Worm (Caenorhabditis elegans) whole organism, L1 larva: ENCODE data around the gene R09E10.5.
"Not testable (repeated sequence)": the region's sequence is repeated elsewhere in the genome, so short reads cannot be mapped to it uniquely, and the experiment has no call there.

Source experiments
- C04F5.9 ChIP-seq: sonication (generic microtip); optimal IDR thresholded peaks from 2 replicates; lab custom pipeline; 2016; ENCODE audit warnings: missing genetic modification characterization, missing compliant biosample characterization
- C16A3.4 ChIP-seq: fragments of 150-350 bp; optimal IDR thresholded peaks from 2 replicates; lab custom pipeline; 2014; ENCODE audit warnings: missing biosample characterization, missing genetic modification characterization
- F16B12.6 ChIP-seq: fragments of 150-350 bp; optimal IDR thresholded peaks from 2 replicates; lab custom pipeline; 2014; ENCODE audit warnings: missing biosample characterization, missing genetic modification characterization
- ama-1 ChIP-seq: fragments of 150-350 bp; optimal IDR thresholded peaks from 2 replicates; lab custom pipeline; 2014
- blmp-1 ChIP-seq: fragments of 150-350 bp; optimal IDR thresholded peaks from 2 replicates; lab custom pipeline; 2014; ENCODE audit warnings: missing biosample characterization, missing genetic modification characterization
- ceh-63 ChIP-seq: fragments of 200-800 bp; sonication (Bioruptor generic); optimal IDR thresholded peaks from 2 replicates; lab custom pipeline; 2018; ENCODE audit warnings: mild to moderate bottlenecking, missing genetic modification characterization, missing compliant biosample characterization
- ceh-88 ChIP-seq: fragments of 200-800 bp; sonication (Bioruptor generic); IDR thresholded peaks from 2 replicates; pipeline ENCODE4 v1.3.6; 2022; ENCODE audit warnings: missing genetic modification characterization, missing compliant biosample characterization
- ceh-90 ChIP-seq: sonication (generic microtip); optimal IDR thresholded peaks from 2 replicates; lab custom pipeline; 2016; ENCODE audit warnings: missing genetic modification characterization, missing compliant biosample characterization
- ces-1 ChIP-seq: fragments of 150-350 bp; optimal IDR thresholded peaks from 2 replicates; lab custom pipeline; 2014; ENCODE audit warnings: missing biosample characterization, missing genetic modification reagents, missing genetic modification characterization
- efl-3 ChIP-seq: fragments of 200-800 bp; sonication (Bioruptor generic); optimal IDR thresholded peaks from 2 replicates; lab custom pipeline; 2018; ENCODE audit warnings: mild to moderate bottlenecking, missing genetic modification characterization, missing compliant biosample characterization
- egl-13 ChIP-seq: sonication (generic microtip); optimal IDR thresholded peaks from 2 replicates; lab custom pipeline; 2016; ENCODE audit warnings: missing genotype, missing genetic modification reagents, missing genetic modification characterization, missing compliant biosample characterization
- egl-27 ChIP-seq, 2 experiments: fragments of 150-350 bp in 1 of 2; sonication (generic microtip); optimal IDR thresholded peaks; 3 replicates each; lab custom pipeline; 2017 to 2018; ENCODE audit warnings: missing biosample characterization in 2 of 2, missing genetic modification characterization in 2 of 2, missing genetic modification reagents in 2 of 2
- elt-2 ChIP-seq: sonication (generic microtip); optimal IDR thresholded peaks from 2 replicates; lab custom pipeline; 2016; ENCODE audit warnings: missing genetic modification characterization, mild to moderate bottlenecking, inconsistent platforms, missing compliant biosample characterization, missing genetic modification reagents
- elt-3 ChIP-seq, 6 experiments: fragments of 150-350 bp in 1 of 6; sonication (generic microtip); optimal IDR thresholded peaks; 2 replicates each; lab custom pipeline; 2017 to 2018; ENCODE audit warnings: missing biosample characterization in 6 of 6, missing genetic modification characterization in 6 of 6, inconsistent platforms in 1 of 6
- fkh-4 ChIP-seq: sonication (generic microtip); optimal IDR thresholded peaks from 2 replicates; lab custom pipeline; 2016; ENCODE audit warnings: missing compliant biosample characterization, missing genetic modification characterization, borderline replicate concordance
- hlh-17 ChIP-seq: fragments of 200-800 bp; sonication (Bioruptor generic); optimal IDR thresholded peaks from 2 replicates; lab custom pipeline; 2018; ENCODE audit warnings: missing genetic modification characterization, mild to moderate bottlenecking, missing compliant biosample characterization, moderate library complexity, borderline replicate concordance
- hlh-4 ChIP-seq: sonication (generic microtip); optimal IDR thresholded peaks from 2 replicates; lab custom pipeline; 2016; ENCODE audit warnings: mild to moderate bottlenecking, missing genetic modification characterization, missing compliant biosample characterization
- irx-1 ChIP-seq: sonication (generic microtip); optimal IDR thresholded peaks from 2 replicates; lab custom pipeline; 2016; ENCODE audit warnings: missing genetic modification characterization, missing compliant biosample characterization
- jun-1 ChIP-seq: fragments of 150-350 bp; optimal IDR thresholded peaks from 2 replicates; lab custom pipeline; 2014; ENCODE audit warnings: missing biosample characterization, missing genetic modification reagents, missing genetic modification characterization
- lin-13 ChIP-seq: fragments of 150-350 bp; optimal IDR thresholded peaks from 2 replicates; lab custom pipeline; 2014; ENCODE audit warnings: missing biosample characterization, missing genetic modification reagents, missing genetic modification characterization
- lin-14 ChIP-seq: fragments of 200-800 bp; sonication (Bioruptor generic); optimal IDR thresholded peaks from 2 replicates; lab custom pipeline; 2018; ENCODE audit warnings: mild to moderate bottlenecking, missing genetic modification characterization, moderate library complexity, missing compliant biosample characterization
- lin-15B ChIP-seq: fragments of 150-350 bp; sonication (generic microtip); optimal IDR thresholded peaks from 3 replicates; lab custom pipeline; 2014; ENCODE audit warnings: missing biosample characterization, missing genetic modification characterization
- lin-39 ChIP-seq: fragments of 150-350 bp; optimal IDR thresholded peaks from 2 replicates; lab custom pipeline; 2014; ENCODE audit warnings: missing biosample characterization, missing genetic modification reagents, missing genetic modification characterization
- lsy-2 ChIP-seq, 2 experiments: fragments of 150-350 bp; optimal IDR thresholded peaks; 2 replicates each; lab custom pipeline; 2014; ENCODE audit warnings: missing biosample characterization in 2 of 2, missing genetic modification characterization in 2 of 2
- mdl-1 ChIP-seq, 2 experiments: fragments of 150-350 bp; optimal IDR thresholded peaks; 2 replicates each; lab custom pipeline; 2014 to 2017; ENCODE audit warnings: missing biosample characterization in 2 of 2, missing genetic modification characterization in 2 of 2, inconsistent platforms in 1 of 2
- mep-1 ChIP-seq: fragments of 150-350 bp; optimal IDR thresholded peaks from 2 replicates; lab custom pipeline; 2014; ENCODE audit warnings: missing biosample characterization, missing genetic modification characterization
- nhr-12 ChIP-seq: sonication (generic microtip); optimal IDR thresholded peaks from 2 replicates; lab custom pipeline; 2017; ENCODE audit warnings: missing biosample characterization, missing genetic modification characterization
- nhr-19 ChIP-seq: fragments of 200-800 bp; sonication (Bioruptor generic); conservative IDR thresholded peaks from 2 replicates; pipeline ENCODE4 v1.3.6; 2022; ENCODE audit warnings: missing genetic modification characterization, missing compliant biosample characterization
- nhr-20 ChIP-seq: sonication (generic microtip); optimal IDR thresholded peaks from 2 replicates; lab custom pipeline; 2016; ENCODE audit warnings: mild to moderate bottlenecking, missing genetic modification characterization, missing compliant biosample characterization
- nhr-76 ChIP-seq: sonication (generic microtip); optimal IDR thresholded peaks from 2 replicates; lab custom pipeline; 2017; ENCODE audit warnings: missing biosample characterization, missing genetic modification characterization
- nhr-84 ChIP-seq: sonication (generic microtip); optimal IDR thresholded peaks from 2 replicates; lab custom pipeline; 2017; ENCODE audit warnings: missing biosample characterization, missing genetic modification characterization
- pag-3 ChIP-seq: sonication (generic microtip); optimal IDR thresholded peaks from 2 replicates; lab custom pipeline; 2017; ENCODE audit warnings: missing genetic modification characterization, mild to moderate bottlenecking, missing compliant biosample characterization, antibody characterized with exemption, borderline replicate concordance; ENCODE audit not compliant: insufficient read depth
- pax-3 ChIP-seq: fragments of 200-800 bp; sonication (Bioruptor generic); optimal IDR thresholded peaks from 2 replicates; lab custom pipeline; 2018; ENCODE audit warnings: mild to moderate bottlenecking, missing genetic modification characterization, moderate library complexity, missing compliant biosample characterization
- rnt-1 ChIP-seq: sonication (generic microtip); optimal IDR thresholded peaks from 2 replicates; lab custom pipeline; 2016; ENCODE audit warnings: mild to moderate bottlenecking, missing genetic modification characterization, moderate library complexity, missing compliant biosample characterization
- skn-1 ChIP-seq: fragments of 150-350 bp; optimal IDR thresholded peaks from 2 replicates; lab custom pipeline; 2014; ENCODE audit warnings: missing biosample characterization, missing genetic modification characterization
- snpc-4 ChIP-seq: fragments of 150-350 bp; optimal IDR thresholded peaks from 2 replicates; lab custom pipeline; 2014; ENCODE audit warnings: missing biosample characterization, missing genetic modification characterization
- sptf-1 ChIP-seq: fragments of 150-350 bp; optimal IDR thresholded peaks from 2 replicates; lab custom pipeline; 2014; ENCODE audit warnings: missing biosample characterization, missing genetic modification characterization
- swsn-7 ChIP-seq: sonication (generic microtip); optimal IDR thresholded peaks from 2 replicates; lab custom pipeline; 2016; ENCODE audit warnings: missing genetic modification characterization, missing compliant biosample characterization
- unc-86 ChIP-seq: sonication (generic microtip); optimal IDR thresholded peaks from 2 replicates; lab custom pipeline; 2016; ENCODE audit warnings: missing genetic modification characterization, missing compliant biosample characterization
- vab-15 ChIP-seq: sonication (generic microtip); optimal IDR thresholded peaks from 2 replicates; lab custom pipeline; 2017; ENCODE audit warnings: missing genotype, mild to moderate bottlenecking, missing genetic modification characterization, missing compliant biosample characterization
- zag-1 ChIP-seq: fragments of 150-350 bp; optimal IDR thresholded peaks from 2 replicates; lab custom pipeline; 2014; ENCODE audit warnings: missing biosample characterization, missing genetic modification characterization
- zip-4 ChIP-seq: fragments of 200-800 bp; sonication (Bioruptor generic); optimal IDR thresholded peaks from 2 replicates; lab custom pipeline; 2018; ENCODE audit warnings: mild to moderate bottlenecking, missing genetic modification characterization, moderate library complexity, missing compliant biosample characterization
- ztf-11 ChIP-seq, 2 experiments: sonication (generic microtip); optimal IDR thresholded peaks; 2 replicates each; lab custom pipeline; 2016 to 2017; ENCODE audit warnings: missing genetic modification characterization in 2 of 2, missing biosample characterization in 1 of 2, missing compliant biosample characterization in 1 of 2
- ztf-4 ChIP-seq: fragments of 150-350 bp; optimal IDR thresholded peaks from 2 replicates; lab custom pipeline; 2014; ENCODE audit warnings: missing biosample characterization, missing genetic modification characterization

R09E10.5 gene

ce11 chrIV:10330962-10331361 is 28.9 kb upstream of the R09E10.5 start (continued):
- TF ChIP-seq mdl-1 (tag; optimal IDR thresholded peaks at IDR 0.05; lab: Kevin White, UChicago) (no peak), sptf-1 (tag; lab: Kevin White, UChicago) (no peak), jun-1 (tag; lab: Kevin White, UChicago) (no peak), zag-1 (tag; lab: Kevin White, UChicago) (no peak), unc-86 (tag; lab: Kevin White, UChicago) (no peak), nhr-12 (tag; lab: Kevin White, UChicago) (no peak), elt-3 (tag; optimal IDR thresholded peaks at IDR 0.05; lab: Kevin White, UChicago) (peak; percentile 62 to 89 (median 72)), lin-39 (no peak), ama-1 (lab: Kevin White, UChicago) (no peak), lin-14 (GFP tag; lab: Kevin White, UChicago) (peak; percentile 66), ces-1 (no peak), egl-27 (tag; optimal IDR thresholded peaks at IDR 0.05; lab: Kevin White, UChicago) (no peak), swsn-7 (tag; lab: Kevin White, UChicago) (peak; percentile 0), C04F5.9 (tag; lab: Kevin White, UChicago) (no peak), nhr-76 (tag; lab: Kevin White, UChicago) (no peak), lin-15B (tag; lab: Kevin White, UChicago) (no peak), nhr-19 (GFP tag; lab: Robert Waterston, UW) (no peak), C16A3.4 (tag; lab: Kevin White, UChicago) (no peak), mep-1 (tag; lab: Kevin White, UChicago) (no peak), hlh-17 (GFP tag; lab: Kevin White, UChicago) (no peak), ztf-11 (tag; optimal IDR thresholded peaks at IDR 0.05; lab: Kevin White, UChicago) (no peak), efl-3 (no peak), ztf-4 (no peak), skn-1 (tag; lab: Kevin White, UChicago) (peak; percentile 6), snpc-4 (tag; lab: Kevin White, UChicago) (no peak), vab-15 (tag; lab: Kevin White, UChicago) (no peak), nhr-84 (tag; lab: Kevin White, UChicago) (no peak), elt-2 (tag; lab: Kevin White, UChicago) (peak; percentile 58), nhr-20 (tag; lab: Kevin White, UChicago) (peak; percentile 33), zip-4 (GFP tag; lab: Kevin White, UChicago) (no peak), lin-13 (no peak), blmp-1 (tag; lab: Kevin White, UChicago) (peak; percentile 71), ceh-90 (tag; lab: Kevin White, UChicago) (no peak), lsy-2 (tag; optimal IDR thresholded peaks at IDR 0.05; lab: Kevin White, UChicago) (no peak), ceh-88 (no peak), irx-1 (tag; lab: Kevin White, UChicago) (no peak), pax-3 (tag; lab: Kevin White, UChicago) (peak; percentile 11)

- not testable (repeated sequence) for TF ChIP-seq rnt-1; vab-15 (tag; lab: Kevin White, UChicago); lsy-2 (tag; optimal IDR thresholded peaks at IDR 0.05; lab: Kevin White, UChicago)
- TF ChIP-seq, all 84 proteins: peak for 0; not testable (repeated sequence) for 84
These were observed 20.5 kb upstream of the R09E10.5 start, which contains the start of gene R09E10.1 for ce11 chrIV:10322650-10323049. R09E10.1 (minus strand) TSS chrIV:10322750.

- TF ChIP-seq lin-39: no peak
- no peak for TF ChIP-seq ceh-90 (tag; lab: Kevin White, UChicago)
- TF ChIP-seq lsy-2 (tag; optimal IDR thresholded peaks at IDR 0.05; lab: Kevin White, UChicago): no peak
- TF ChIP-seq C16A3.4 (tag; lab: Kevin White, UChicago): no peak
- no peak for TF ChIP-seq ceh-63
- no peak for TF ChIP-seq ztf-11 (tag; optimal IDR thresholded peaks at IDR 0.05; lab: Kevin White, UChicago)
- no peak for TF ChIP-seq jun-1 (tag; lab: Kevin White, UChicago)
- no peak for TF ChIP-seq fkh-4 (tag; lab: Kevin White, UChicago)
- no peak for TF ChIP-seq ama-1 (lab: Kevin White, UChicago)
- TF ChIP-seq F16B12.6 (tag; lab: Kevin White, UChicago): no peak
- TF ChIP-seq nhr-76 (tag; lab: Kevin White, UChicago): no peak
- TF ChIP-seq pag-3: no peak
- no peak for TF ChIP-seq zip-4 (GFP tag; lab: Kevin White, UChicago)
- TF ChIP-seq unc-86 (tag; lab: Kevin White, UChicago): no peak
- TF ChIP-seq vab-15 (tag; lab: Kevin White, UChicago): no peak
- TF ChIP-seq hlh-4 (tag; lab: Kevin White, UChicago): no peak
- TF ChIP-seq blmp-1 (tag; lab: Kevin White, UChicago): no peak
- no peak for TF ChIP-seq nhr-19 (GFP tag; lab: Robert Waterston, UW)
- no peak for TF ChIP-seq egl-13
These were observed 16.1 kb upstream of the R09E10.5 start, which contains the start of gene R09E10.2 for ce11 chrIV:10318199-10318598. R09E10.2 (minus strand) TSS chrIV:10318299.
